Fruit fly (Drosophila melanogaster): ENCODE data around the gene epsilonCOP.

Gene epsilonCOP

DNA sequence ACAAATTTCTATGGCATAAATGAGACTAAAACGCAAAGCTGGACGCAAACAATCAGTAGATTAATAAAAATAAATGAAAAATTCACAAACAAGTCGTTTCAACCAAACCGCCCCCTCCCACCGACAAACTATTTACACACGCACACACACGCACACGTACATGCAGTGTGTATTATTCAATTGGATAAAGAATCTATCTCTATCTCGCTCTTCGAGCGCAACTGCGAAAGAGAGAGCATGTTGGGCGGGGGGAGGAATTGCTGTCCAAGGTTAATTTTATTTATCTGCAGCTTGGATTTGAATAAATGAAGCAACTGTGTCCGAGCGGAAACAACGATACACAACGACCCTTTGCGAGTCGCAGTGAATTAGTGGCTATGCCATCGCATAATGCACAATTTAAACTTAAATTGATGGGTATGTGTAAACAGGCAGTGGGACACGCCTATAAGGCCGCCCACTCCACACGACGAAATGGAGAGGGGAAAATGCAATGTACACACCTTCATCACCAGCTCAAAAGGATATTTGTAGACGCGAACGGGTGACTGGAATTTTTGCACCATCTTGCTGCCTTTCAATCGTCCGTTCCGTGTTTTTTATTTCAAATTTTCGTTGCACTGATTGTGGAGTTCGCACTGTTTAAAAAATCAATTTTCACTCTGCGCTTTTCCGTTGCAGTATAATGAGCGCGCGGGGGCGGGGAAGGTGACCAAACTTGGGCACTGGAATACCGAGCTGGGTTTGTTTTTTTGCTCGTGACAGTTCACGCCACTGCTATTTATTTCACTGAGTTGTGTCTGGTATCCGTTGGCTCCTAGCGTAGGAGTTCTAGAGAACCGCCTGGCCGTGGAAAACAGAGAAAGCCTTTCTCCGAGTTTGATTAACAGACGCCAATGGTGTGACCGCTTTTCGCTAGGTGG, 33.6 kb upstream of the epsilonCOP start, which contains the start of gene retm (continued):
- no peak for TF ChIP-seq dmrt11E (tag; optimal IDR thresholded peaks at IDR 0.05)
- TF ChIP-seq Max (GFP tag; optimal IDR thresholded peaks at IDR 0.05), result no peak
- no peak for TF ChIP-seq Rx (GFP tag; IDR thresholded peaks at IDR 0.05)
- TF ChIP-seq CG6689 (GFP tag; IDR thresholded peaks at IDR 0.05), result no peak
- no peak for TF ChIP-seq E2f1 (GFP tag; IDR thresholded peaks at IDR 0.05)
- TF ChIP-seq Fer3 (tag; optimal IDR thresholded peaks at IDR 0.05), result no peak
- no peak for TF ChIP-seq HmgZ (tag; optimal IDR thresholded peaks at IDR 0.05)
- TF ChIP-seq CG34422 (GFP tag; IDR thresholded peaks at IDR 0.05), result no peak
- TF ChIP-seq yki (optimal IDR thresholded peaks at IDR 0.05), result no peak
- TF ChIP-seq odd (GFP tag; optimal IDR thresholded peaks at IDR 0.05), result no peak
- TF ChIP-seq pho (GFP tag; optimal IDR thresholded peaks at IDR 0.05), result no peak
- no peak for TF ChIP-seq CG16779 (GFP tag; IDR thresholded peaks at IDR 0.05)
- no peak for TF ChIP-seq cas (GFP tag; IDR thresholded peaks at IDR 0.05)
- no peak for TF ChIP-seq CG1647 (GFP tag; optimal IDR thresholded peaks at IDR 0.05)
- no peak for TF ChIP-seq CG4707 (GFP tag; optimal IDR thresholded peaks at IDR 0.05)
- TF ChIP-seq Dad (GFP tag; optimal IDR thresholded peaks at IDR 0.05), result no peak
- peak; percentile 15 for TF ChIP-seq exex (tag; optimal IDR thresholded peaks at IDR 0.05)
- TF ChIP-seq toy (GFP tag; IDR thresholded peaks at IDR 0.05), result no peak
- TF ChIP-seq sug (tag; optimal IDR thresholded peaks at IDR 0.05), result peak; percentile 4
- peak; percentile 30; the same call in 1 of the 2 replicates for TF ChIP-seq sob (GFP tag; IDR thresholded peaks at IDR 0.05)
- TF ChIP-seq CG7786 (GFP tag; optimal IDR thresholded peaks at IDR 0.05), result no peak
- TF ChIP-seq tio (GFP tag; optimal IDR thresholded peaks at IDR 0.05), result no peak
- TF ChIP-seq CG42726 (GFP tag; IDR thresholded peaks at IDR 0.05; ENCODE audit: partially characterized antibody), result no peak
- TF ChIP-seq CG11696 (GFP tag; IDR thresholded peaks at IDR 0.05), result no peak
- TF ChIP-seq CG3163 (GFP tag; optimal IDR thresholded peaks at IDR 0.05), result no peak
- TF ChIP-seq Dip3 (GFP tag; optimal IDR thresholded peaks at IDR 0.05), result no peak
- TF ChIP-seq CG7963 (GFP tag; IDR thresholded peaks at IDR 0.05; ENCODE audit: partially characterized antibody), result no peak; the same call in 2 of the 3 replicates
- peak; percentile 93 for TF ChIP-seq crol (GFP tag; IDR thresholded peaks at IDR 0.05)
- no peak for TF ChIP-seq croc (GFP tag; conservative IDR thresholded peaks at IDR 0.05)
- no peak for TF ChIP-seq CG12104 (GFP tag; optimal IDR thresholded peaks at IDR 0.05)
- no peak for TF ChIP-seq B-H2 (GFP tag; optimal IDR thresholded peaks at IDR 0.05)
- TF ChIP-seq CG11723 (GFP tag; optimal IDR thresholded peaks at IDR 0.05), result no peak
- no peak for TF ChIP-seq Bdp1 (GFP tag; optimal IDR thresholded peaks at IDR 0.05)
- TF ChIP-seq ro (GFP tag; IDR thresholded peaks at IDR 0.05), result no peak
- TF ChIP-seq CG4404 (GFP tag; IDR thresholded peaks at IDR 0.05), result no peak
- TF ChIP-seq B-H1 (GFP tag; IDR thresholded peaks at IDR 0.05), result no peak
- TF ChIP-seq CG17361 (GFP tag; IDR thresholded peaks at IDR 0.05), result no peak
- TF ChIP-seq CG10979 (tag; optimal IDR thresholded peaks at IDR 0.05), result no peak
- no peak for TF ChIP-seq CG17912 (GFP tag; optimal IDR thresholded peaks at IDR 0.05)
- no peak for TF ChIP-seq corto (GFP tag; optimal IDR thresholded peaks at IDR 0.05)
- TF ChIP-seq CG31441 (GFP tag; IDR thresholded peaks at IDR 0.05), result no peak
- no peak for TF ChIP-seq pfk (GFP tag; optimal IDR thresholded peaks at IDR 0.05)
- TF ChIP-seq CG18011 (GFP tag; optimal IDR thresholded peaks at IDR 0.05), result no peak
- no peak for TF ChIP-seq Spps (tag; optimal IDR thresholded peaks at IDR 0.05)
- TF ChIP-seq zen (tag; optimal IDR thresholded peaks at IDR 0.05), result no peak
- TF ChIP-seq CG3065 (GFP tag; optimal IDR thresholded peaks at IDR 0.05), result peak; percentile 43
- no peak for TF ChIP-seq jigr1 (GFP tag; IDR thresholded peaks at IDR 0.05)
- TF ChIP-seq hb (GFP tag; IDR thresholded peaks at IDR 0.05; ENCODE audit: partially characterized antibody), result no peak
- TF ChIP-seq CG34224 (GFP tag; IDR thresholded peaks at IDR 0.05; ENCODE audit: partially characterized antibody), result no peak
- TF ChIP-seq ap (GFP tag; IDR thresholded peaks at IDR 0.05), result no peak

Measured in whole organism, embryonic.